Worm (Caenorhabditis elegans) whole organism, L2 larva: ENCODE results near the gene vha-18.

ENCODE experiments used
- F13H6.1 ChIP-seq: sonication (generic microtip); optimal IDR thresholded peaks from 2 replicates; lab custom pipeline; 2016; ENCODE audit warnings: missing genetic modification characterization, missing compliant biosample characterization
- ceh-82 ChIP-seq: fragments of 150-350 bp; optimal IDR thresholded peaks from 2 replicates; lab custom pipeline; 2014; ENCODE audit warnings: missing biosample characterization, missing genetic modification characterization
- lin-13 ChIP-seq: fragments of 150-350 bp; optimal IDR thresholded peaks from 2 replicates; lab custom pipeline; 2014; ENCODE audit warnings: missing biosample characterization, missing genetic modification reagents, missing genetic modification characterization
- lin-39 ChIP-seq: fragments of 150-350 bp; optimal IDR thresholded peaks from 2 replicates; lab custom pipeline; 2014; ENCODE audit warnings: missing biosample characterization, missing genetic modification reagents, missing genetic modification characterization
- lsy-2 ChIP-seq, 2 experiments: fragments of 150-350 bp in 1 of 2; sonication (generic microtip) in 1 of 2; optimal IDR thresholded peaks; 2 replicates each; lab custom pipeline; 2014 to 2017; ENCODE audit warnings: missing biosample characterization in 2 of 2, missing genetic modification characterization in 2 of 2
- mab-5 ChIP-seq: fragments of 150-350 bp; optimal IDR thresholded peaks from 2 replicates; lab custom pipeline; 2014; ENCODE audit warnings: missing biosample characterization, missing genetic modification characterization
- mdl-1 ChIP-seq, 2 experiments: fragments of 150-350 bp in 1 of 2; sonication (generic microtip) in 1 of 2; optimal IDR thresholded peaks; 2 replicates each; lab custom pipeline; 2017; ENCODE audit warnings: missing biosample characterization in 2 of 2, missing genetic modification characterization in 2 of 2
- nhr-10 ChIP-seq: sonication (generic microtip); optimal IDR thresholded peaks from 2 replicates; lab custom pipeline; 2017; ENCODE audit warnings: missing biosample characterization, missing genetic modification characterization
- nhr-237 ChIP-seq: fragments of 150-350 bp; optimal IDR thresholded peaks from 2 replicates; lab custom pipeline; 2014; ENCODE audit warnings: missing biosample characterization, missing genetic modification characterization
- ztf-11 ChIP-seq: sonication (generic microtip); optimal IDR thresholded peaks from 2 replicates; lab custom pipeline; 2017; ENCODE audit warnings: missing biosample characterization, missing genetic modification characterization

- TF ChIP-seq ztf-11 (tag; lab: Kevin White, UChicago), result no peak
- TF ChIP-seq mab-5 (tag; lab: Kevin White, UChicago), result no peak
- TF ChIP-seq nhr-237, result no peak
- TF ChIP-seq F13H6.1, result no peak
- no peak for TF ChIP-seq lin-13 (GFP tag; lab: Kevin White, UChicago)
- no peak for TF ChIP-seq lsy-2 (tag; optimal IDR thresholded peaks at IDR 0.05; lab: Kevin White, UChicago)
- TF ChIP-seq nhr-10 (tag; lab: Kevin White, UChicago), result no peak
- TF ChIP-seq ceh-82 (tag; lab: Kevin White, UChicago), result no peak
- no peak for TF ChIP-seq mdl-1 (tag; optimal IDR thresholded peaks at IDR 0.05; lab: Kevin White, UChicago)
- no peak for TF ChIP-seq lin-39 (tag; lab: Kevin White, UChicago)
These were observed 2.9 kb downstream of the vha-18 start, which contains the start of gene F52E1.2 for ce11 chrV:8410406-8410805.
